Worm (Caenorhabditis elegans): ENCODE measurements around the gene F49E12.10.

DNA sequence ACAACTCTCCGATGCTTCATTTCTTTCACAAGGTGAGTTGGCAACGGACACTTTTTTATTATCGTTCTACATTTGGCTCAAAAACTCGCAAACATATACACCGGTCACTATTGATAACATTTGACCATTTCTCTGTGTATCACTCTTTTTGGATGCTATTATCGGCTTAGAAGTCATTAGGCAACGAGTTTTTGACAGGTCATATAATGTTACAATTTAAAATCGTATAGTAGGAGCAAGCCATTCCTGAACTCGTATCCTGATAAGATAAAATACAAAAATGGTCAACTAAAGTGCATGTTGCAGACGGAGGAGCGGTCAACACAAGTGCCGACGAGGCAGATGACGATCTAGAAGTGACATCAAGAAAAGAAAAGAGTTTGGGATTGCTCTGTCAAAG lies 22.1 kb downstream of the F49E12.10 start:
- TF ChIP-seq lin-13 (tag; optimal IDR thresholded peaks at IDR 0.05) (no peak), unc-120 (tag; optimal IDR thresholded peaks at IDR 0.05; ENCODE audit: poor library complexity, severe bottlenecking) (no peak), ztf-11 (tag; optimal IDR thresholded peaks at IDR 0.05) (no peak), elt-1 (tag; optimal IDR thresholded peaks at IDR 0.05; ENCODE audit: borderline replicate concordance, insufficient read depth) (no peak), mab-5 (tag; optimal IDR thresholded peaks at IDR 0.05) (no peak)

All from whole organism, mixed stage, embryonic.